Worm (Caenorhabditis elegans): ENCODE measurements around the gene alp-1.

The alp-1 gene

ce11 chrIV:8906164-8906563, 53.9 kb downstream of the alp-1 start, which contains the start of gene C27B7.6:
Gene C27B7.6 (minus strand): TSS chrIV:8906345.
- TF ChIP-seq sem-4 (tag; optimal IDR thresholded peaks at IDR 0.05): no peak
- no peak for TF ChIP-seq ztf-4 (tag; optimal IDR thresholded peaks at IDR 0.05)
- no peak for TF ChIP-seq sma-3 (GFP tag; optimal IDR thresholded peaks at IDR 0.05)
- TF ChIP-seq nhr-77 (tag; optimal IDR thresholded peaks at IDR 0.05): no peak
- no peak for TF ChIP-seq blmp-1 (tag; optimal IDR thresholded peaks at IDR 0.05; ENCODE audit: insufficient read depth)
- no peak for TF ChIP-seq nhr-23 (tag; optimal IDR thresholded peaks at IDR 0.05)
- no peak for TF ChIP-seq Y55F3AM.14 (GFP tag; optimal IDR thresholded peaks at IDR 0.05)
- TF ChIP-seq mbf-1 (tag; optimal IDR thresholded peaks at IDR 0.05): no peak
- no peak for TF ChIP-seq mdl-1 (tag; optimal IDR thresholded peaks at IDR 0.05)
- no peak for TF ChIP-seq F13H6.1 (tag; optimal IDR thresholded peaks at IDR 0.05)
- TF ChIP-seq dmd-4 (tag; optimal IDR thresholded peaks at IDR 0.05): no peak
- TF ChIP-seq nhr-129 (tag; optimal IDR thresholded peaks at IDR 0.05): no peak
- TF ChIP-seq lin-39 (tag; optimal IDR thresholded peaks at IDR 0.05): no peak
- TF ChIP-seq peb-1 (tag; optimal IDR thresholded peaks at IDR 0.05): no peak
- TF ChIP-seq unc-55 (GFP tag; optimal IDR thresholded peaks at IDR 0.05): no peak
- TF ChIP-seq nhr-21 (tag; optimal IDR thresholded peaks at IDR 0.05): no peak
- no peak for TF ChIP-seq ceh-82 (tag; optimal IDR thresholded peaks at IDR 0.05)
- TF ChIP-seq nhr-11 (tag; optimal IDR thresholded peaks at IDR 0.05): no peak
- TF ChIP-seq snpc-4 (tag; optimal IDR thresholded peaks at IDR 0.05): no peak

ce11 chrIV:8906743-8907142, 54.4 kb downstream of the alp-1 start, which contains the start of gene C27B7.7:
Gene C27B7.7 (plus strand): TSS chrIV:8907043.
- TF ChIP-seq sma-3 (GFP tag; optimal IDR thresholded peaks at IDR 0.05) (no peak), ceh-82 (tag; optimal IDR thresholded peaks at IDR 0.05) (no peak), sma-9 (GFP tag; optimal IDR thresholded peaks at IDR 0.05) (no peak), sma-9 (tag; optimal IDR thresholded peaks at IDR 0.05) (no peak), nhr-129 (tag; optimal IDR thresholded peaks at IDR 0.05) (no peak)

All from whole organism, L2 larva.